Fruit fly (Drosophila melanogaster): Measurements from ENCODE around the gene Rbp9.

Gene Rbp9

DNA sequence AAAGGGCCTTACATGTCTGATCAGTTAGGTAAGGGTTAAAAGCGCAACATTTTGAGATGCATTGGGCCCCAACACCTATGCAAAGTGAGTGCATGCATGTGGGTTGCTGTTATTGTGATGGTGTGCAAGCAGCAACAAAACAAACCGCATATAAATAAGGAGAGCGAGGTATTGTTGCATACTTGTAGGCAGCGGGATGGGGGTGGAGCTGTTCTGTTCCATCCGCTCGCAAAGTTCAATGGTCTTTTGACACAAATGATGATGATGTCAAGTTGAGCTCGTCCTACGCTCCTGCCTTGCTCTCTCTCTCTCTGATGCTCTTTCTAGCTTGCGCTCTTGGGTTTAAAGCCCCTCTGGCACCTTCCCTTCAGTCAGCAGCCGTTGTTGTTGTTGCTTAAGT, 1.1 kb downstream of the Rbp9 start:
- TF ChIP-seq CG15710 (tag; optimal IDR thresholded peaks at IDR 0.05) (no peak), CG32121 (GFP tag; IDR thresholded peaks at IDR 0.05) (no peak), CG4496 (GFP tag; IDR thresholded peaks at IDR 0.05) (peak; percentile 66; the same call in 2 of the 3 replicates), EcR (GFP tag; optimal IDR thresholded peaks at IDR 0.05) (peak; percentile 97), CG12605 (GFP tag; IDR thresholded peaks at IDR 0.05) (no peak), Ets98B (GFP tag; IDR thresholded peaks at IDR 0.05) (no peak), D1 (tag; optimal IDR thresholded peaks at IDR 0.05) (no peak), gl (tag; optimal IDR thresholded peaks at IDR 0.05) (no peak), CG17806 (tag; optimal IDR thresholded peaks at IDR 0.05) (no peak), CG13204 (GFP tag; optimal IDR thresholded peaks at IDR 0.05) (peak; percentile 18), fd96Ca (GFP tag; IDR thresholded peaks at IDR 0.05) (peak; percentile 38; the same call in 1 of the 3 replicates), CG9948 (tag; optimal IDR thresholded peaks at IDR 0.05) (no peak), CG10348 (GFP tag; IDR thresholded peaks at IDR 0.05) (no peak), Snoo (tag; optimal IDR thresholded peaks at IDR 0.05) (peak; percentile 19), Pif1B (GFP tag; optimal IDR thresholded peaks at IDR 0.05) (no peak), CG8301 (tag; optimal IDR thresholded peaks at IDR 0.05) (no peak), CG14655 (GFP tag; optimal IDR thresholded peaks at IDR 0.05) (no peak)

dm6 chr2L:2956358-2956757, 1.8 kb downstream of the Rbp9 start:
- TF ChIP-seq CG10348 (GFP tag; IDR thresholded peaks at IDR 0.05) (no peak), Ets98B (GFP tag; IDR thresholded peaks at IDR 0.05) (no peak), CG8301 (tag; optimal IDR thresholded peaks at IDR 0.05) (peak; percentile 65), gl (tag; optimal IDR thresholded peaks at IDR 0.05) (no peak), fd96Ca (GFP tag; IDR thresholded peaks at IDR 0.05) (0 out of 3 replicates have a peak, but pooled peaks have one; percentile 28), CG32121 (GFP tag; IDR thresholded peaks at IDR 0.05) (no peak), CG13204 (GFP tag; optimal IDR thresholded peaks at IDR 0.05) (no peak), Pif1A (GFP tag; optimal IDR thresholded peaks at IDR 0.05) (peak; percentile 56), Pif1B (GFP tag; optimal IDR thresholded peaks at IDR 0.05) (no peak), CG8159 (tag; optimal IDR thresholded peaks at IDR 0.05) (peak; percentile 74), CG34367 (tag; optimal IDR thresholded peaks at IDR 0.05) (peak; percentile 57), CG15710 (tag; optimal IDR thresholded peaks at IDR 0.05) (peak; percentile 62), Snoo (tag; optimal IDR thresholded peaks at IDR 0.05) (no peak), CG17806 (tag; optimal IDR thresholded peaks at IDR 0.05) (peak; percentile 52), CG9948 (tag; optimal IDR thresholded peaks at IDR 0.05) (peak; percentile 67), CG4496 (GFP tag; IDR thresholded peaks at IDR 0.05) (no peak), D1 (tag; optimal IDR thresholded peaks at IDR 0.05) (peak; percentile 1), CG14655 (GFP tag; optimal IDR thresholded peaks at IDR 0.05) (peak; percentile 77), EcR (GFP tag; optimal IDR thresholded peaks at IDR 0.05) (no peak)

DNA sequence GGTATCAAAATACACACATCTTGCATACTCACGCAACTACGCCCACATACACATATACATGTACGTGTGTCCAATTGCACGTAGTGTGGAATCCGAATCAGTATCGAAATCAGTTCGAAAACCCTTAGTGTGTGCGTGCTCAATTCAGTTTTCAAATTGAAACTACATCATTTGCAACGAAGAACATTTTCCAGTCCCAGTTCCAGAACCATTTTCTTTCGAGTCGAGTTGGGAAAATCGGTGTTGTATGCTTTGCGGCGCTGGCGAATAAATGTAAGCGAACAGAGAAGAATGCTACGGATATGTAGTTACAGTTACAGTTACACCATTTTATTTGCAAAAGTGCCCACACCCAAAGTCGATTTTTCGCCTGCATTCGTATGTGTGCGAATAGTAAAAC, 2.4 kb downstream of the Rbp9 start:
- no peak for TF ChIP-seq CG10348 (GFP tag; IDR thresholded peaks at IDR 0.05)
- TF ChIP-seq CG15710 (tag; optimal IDR thresholded peaks at IDR 0.05): no peak
- no peak for TF ChIP-seq CG17806 (tag; optimal IDR thresholded peaks at IDR 0.05)
- TF ChIP-seq Pif1A (GFP tag; optimal IDR thresholded peaks at IDR 0.05): no peak
- TF ChIP-seq rn (GFP tag; IDR thresholded peaks at IDR 0.05): no peak
- no peak for TF ChIP-seq CG13204 (GFP tag; optimal IDR thresholded peaks at IDR 0.05)
- no peak for TF ChIP-seq Ets98B (GFP tag; IDR thresholded peaks at IDR 0.05)
- TF ChIP-seq CG8159 (tag; optimal IDR thresholded peaks at IDR 0.05): no peak
- no peak for TF ChIP-seq CG34367 (tag; optimal IDR thresholded peaks at IDR 0.05)
- TF ChIP-seq CG14655 (GFP tag; optimal IDR thresholded peaks at IDR 0.05): no peak
- no peak for TF ChIP-seq CG12605 (GFP tag; IDR thresholded peaks at IDR 0.05)
- no peak for TF ChIP-seq D1 (tag; optimal IDR thresholded peaks at IDR 0.05)
- TF ChIP-seq Pif1B (GFP tag; optimal IDR thresholded peaks at IDR 0.05): no peak
- TF ChIP-seq EcR (GFP tag; optimal IDR thresholded peaks at IDR 0.05): no peak
- TF ChIP-seq CG8301 (tag; optimal IDR thresholded peaks at IDR 0.05): no peak
- no peak for TF ChIP-seq fd96Ca (GFP tag; IDR thresholded peaks at IDR 0.05)
- no peak for TF ChIP-seq gl (tag; optimal IDR thresholded peaks at IDR 0.05)
- TF ChIP-seq CG32121 (GFP tag; IDR thresholded peaks at IDR 0.05): no peak

DNA sequence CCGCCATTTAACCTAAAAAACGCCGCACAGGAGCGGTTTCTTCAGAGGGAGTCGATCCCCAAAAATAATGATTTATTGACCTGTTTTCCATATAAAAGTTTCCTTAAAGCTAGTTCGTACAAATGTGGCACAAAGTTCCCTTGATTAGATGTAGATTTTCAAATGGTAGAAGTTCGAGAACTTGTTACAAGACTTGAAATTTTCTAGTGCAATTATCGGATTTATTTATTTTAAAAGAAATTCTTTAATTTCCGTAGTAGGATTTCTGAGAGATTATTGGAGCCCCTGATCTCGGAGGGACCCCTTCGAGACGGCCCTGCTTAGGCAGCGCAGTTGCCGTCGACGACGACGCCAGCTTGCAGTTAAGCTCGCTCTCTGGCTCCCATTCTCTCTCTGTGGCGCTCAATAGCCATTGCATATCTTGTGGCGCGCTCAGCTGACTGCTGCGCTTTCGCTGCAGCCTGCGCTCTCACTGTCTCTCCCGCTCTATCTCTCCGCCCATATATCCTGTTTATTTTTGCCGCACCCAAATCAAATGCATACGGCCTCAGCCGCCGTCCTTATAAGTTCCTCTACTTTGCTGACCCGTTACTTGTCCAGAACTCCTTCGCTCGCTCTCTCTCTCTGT, 3.1 kb downstream of the Rbp9 start:
- peak; percentile 92 for TF ChIP-seq CG14655 (GFP tag; optimal IDR thresholded peaks at IDR 0.05)
- peak; percentile 91 for TF ChIP-seq CG15710 (tag; optimal IDR thresholded peaks at IDR 0.05)
- TF ChIP-seq Snoo (tag; optimal IDR thresholded peaks at IDR 0.05): peak; percentile 94
- TF ChIP-seq CG17806 (tag; optimal IDR thresholded peaks at IDR 0.05): peak; percentile 84
- TF ChIP-seq Pif1B (GFP tag; optimal IDR thresholded peaks at IDR 0.05): peak; percentile 82
- peak; percentile 77 for TF ChIP-seq rn (GFP tag; IDR thresholded peaks at IDR 0.05)
- TF ChIP-seq fd96Ca (GFP tag; IDR thresholded peaks at IDR 0.05): peak; percentile 85
- peak; percentile 14 for TF ChIP-seq gl (tag; optimal IDR thresholded peaks at IDR 0.05)
- TF ChIP-seq D1 (tag; optimal IDR thresholded peaks at IDR 0.05): peak; percentile 34
- no peak for TF ChIP-seq EcR (GFP tag; optimal IDR thresholded peaks at IDR 0.05)
- TF ChIP-seq CG13204 (GFP tag; optimal IDR thresholded peaks at IDR 0.05): peak; percentile 48
- TF ChIP-seq CG10348 (GFP tag; IDR thresholded peaks at IDR 0.05): peak; percentile 77
- TF ChIP-seq CG12605 (GFP tag; IDR thresholded peaks at IDR 0.05): peak; percentile 54
- peak; percentile 80 for TF ChIP-seq CG8301 (tag; optimal IDR thresholded peaks at IDR 0.05)
- peak; percentile 86 for TF ChIP-seq CG4496 (GFP tag; IDR thresholded peaks at IDR 0.05)
- peak; percentile 80 for TF ChIP-seq Ets98B (GFP tag; IDR thresholded peaks at IDR 0.05)
- peak; percentile 83 for TF ChIP-seq CG32121 (GFP tag; IDR thresholded peaks at IDR 0.05)
- TF ChIP-seq CG34367 (tag; optimal IDR thresholded peaks at IDR 0.05): peak; percentile 74
- peak; percentile 87 for TF ChIP-seq CG9948 (tag; optimal IDR thresholded peaks at IDR 0.05)
- peak; percentile 93 for TF ChIP-seq CG8159 (tag; optimal IDR thresholded peaks at IDR 0.05)
- peak; percentile 89 for TF ChIP-seq Pif1A (GFP tag; optimal IDR thresholded peaks at IDR 0.05)

DNA sequence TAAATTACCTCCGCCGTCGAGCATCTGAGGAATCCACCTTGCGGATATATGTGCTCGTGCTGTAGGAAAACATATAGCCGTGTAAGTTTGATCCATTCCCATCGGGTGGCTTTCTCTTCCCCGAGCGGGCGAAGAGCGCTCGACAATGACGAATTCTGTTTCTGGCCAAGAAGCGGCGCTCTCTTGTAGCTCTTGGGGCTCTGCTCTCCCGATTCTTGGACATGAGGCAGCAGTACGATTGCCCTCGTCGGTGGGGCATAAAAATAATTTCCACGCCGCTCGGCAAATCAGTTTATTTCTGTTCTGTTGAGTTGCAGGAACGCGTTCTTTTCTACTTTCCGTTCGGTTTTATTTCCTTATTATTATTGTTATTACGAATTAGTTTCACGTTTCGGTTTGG, 4.3 kb downstream of the Rbp9 start:
- no peak for TF ChIP-seq Ets98B (GFP tag; IDR thresholded peaks at IDR 0.05)
- no peak for TF ChIP-seq CG10348 (GFP tag; IDR thresholded peaks at IDR 0.05)
- TF ChIP-seq CG34367 (tag; optimal IDR thresholded peaks at IDR 0.05): no peak
- no peak for TF ChIP-seq CG9948 (tag; optimal IDR thresholded peaks at IDR 0.05)
- no peak for TF ChIP-seq CG8301 (tag; optimal IDR thresholded peaks at IDR 0.05)
- no peak for TF ChIP-seq CG32121 (GFP tag; IDR thresholded peaks at IDR 0.05)
- TF ChIP-seq CG14655 (GFP tag; optimal IDR thresholded peaks at IDR 0.05): no peak
- no peak; the same call in 2 of the 3 replicates for TF ChIP-seq CG4496 (GFP tag; IDR thresholded peaks at IDR 0.05)
- no peak for TF ChIP-seq CG12605 (GFP tag; IDR thresholded peaks at IDR 0.05)
- TF ChIP-seq CG15710 (tag; optimal IDR thresholded peaks at IDR 0.05): no peak
- no peak for TF ChIP-seq CG13204 (GFP tag; optimal IDR thresholded peaks at IDR 0.05)
- no peak for TF ChIP-seq D1 (tag; optimal IDR thresholded peaks at IDR 0.05)
- TF ChIP-seq Snoo (tag; optimal IDR thresholded peaks at IDR 0.05): no peak
- TF ChIP-seq fd96Ca (GFP tag; IDR thresholded peaks at IDR 0.05): no peak
- no peak for TF ChIP-seq Pif1B (GFP tag; optimal IDR thresholded peaks at IDR 0.05)
- no peak for TF ChIP-seq EcR (GFP tag; optimal IDR thresholded peaks at IDR 0.05)
- TF ChIP-seq CG8159 (tag; optimal IDR thresholded peaks at IDR 0.05): no peak
- no peak for TF ChIP-seq CG17806 (tag; optimal IDR thresholded peaks at IDR 0.05)
